Fruit fly (Drosophila melanogaster) whole organism, embryonic: ENCODE data around the gene Atox1.

Source experiments
- Adf1 ChIP-seq: fragments of 200-800 bp; sonication (Bioruptor generic); IDR thresholded peaks from 2 replicates; pipeline ENCODE4 v1.3.6; 2022; ENCODE audit warnings: missing biosample characterization, missing genetic modification characterization
- Awh ChIP-seq: fragments of 200-800 bp; sonication (Bioruptor generic); IDR thresholded peaks from 2 replicates; pipeline ENCODE4, ENCODE4 v1.3.6; 2022; ENCODE audit warnings: missing biosample characterization, missing genetic modification characterization
- Bdp1 ChIP-seq: fragments of 200-800 bp; sonication (Bioruptor generic); optimal IDR thresholded peaks from 3 replicates; lab custom pipeline; 2016; ENCODE audit warnings: missing biosample characterization, missing genetic modification characterization
- CG10462 ChIP-seq: fragments of 200-800 bp; sonication (Bioruptor generic); optimal IDR thresholded peaks from 2 replicates; lab custom pipeline; 2016; ENCODE audit warnings: missing biosample characterization, missing genetic modification characterization
- CG11456 ChIP-seq: fragments of 200-800 bp; sonication (Bioruptor generic); IDR thresholded peaks from 3 replicates; pipeline ENCODE4 v1.3.6; 2022; ENCODE audit warnings: missing biosample characterization, missing genetic modification characterization
- CG12104 ChIP-seq: fragments of 200-800 bp; sonication (Bioruptor generic); optimal IDR thresholded peaks from 3 replicates; lab custom pipeline; 2016; ENCODE audit warnings: missing biosample characterization, missing genetic modification characterization
- CG12155 ChIP-seq: fragments of 200-800 bp; sonication (Bioruptor generic); optimal IDR thresholded peaks from 3 replicates; lab custom pipeline; 2016; ENCODE audit warnings: missing biosample characterization, missing genetic modification characterization
- CG12942 ChIP-seq: fragments of 200-800 bp; sonication (Bioruptor generic); optimal IDR thresholded peaks from 3 replicates; lab custom pipeline; 2016; ENCODE audit warnings: missing biosample characterization, missing genetic modification characterization
- CG13287 ChIP-seq: fragments of 200-800 bp; sonication (Bioruptor generic); IDR thresholded peaks from 2 replicates; pipeline ENCODE4 v1.3.6; 2022; ENCODE audit warnings: missing biosample characterization, missing genetic modification characterization; ENCODE audit not compliant: partially characterized antibody
- CG14014 ChIP-seq: fragments of 200-800 bp; sonication (Bioruptor generic); IDR thresholded peaks from 2 replicates; pipeline ENCODE4 v1.3.6; 2022; ENCODE audit warnings: missing biosample characterization, missing genetic modification characterization
- CG16815 ChIP-seq: fragments of 200-800 bp; sonication (Bioruptor generic); optimal IDR thresholded peaks from 3 replicates; lab custom pipeline; 2017; ENCODE audit warnings: missing biosample characterization, mild to moderate bottlenecking, missing genetic modification characterization
- CG31388 ChIP-seq: fragments of 200-800 bp; sonication (Bioruptor generic); optimal IDR thresholded peaks from 2 replicates; lab custom pipeline; 2016; ENCODE audit warnings: missing biosample characterization, missing genetic modification characterization
- CG32772 ChIP-seq: fragments of 200-800 bp; sonication (Bioruptor generic); IDR thresholded peaks from 2 replicates; pipeline ENCODE4 v1.3.6; 2022; ENCODE audit warnings: missing biosample characterization, missing genetic modification characterization
- CG4854 ChIP-seq: fragments of 200-800 bp; sonication (Bioruptor generic); optimal IDR thresholded peaks from 2 replicates; lab custom pipeline; 2016; ENCODE audit warnings: missing biosample characterization, missing genetic modification characterization, inconsistent platforms
- CG6683 ChIP-seq: fragments of 200-800 bp; sonication (Bioruptor generic); optimal IDR thresholded peaks from 2 replicates; lab custom pipeline; 2017; ENCODE audit warnings: missing biosample characterization, mild to moderate bottlenecking, missing genetic modification characterization, missing genetic modification reagents
- CG7987 ChIP-seq: fragments of 200-800 bp; sonication (Bioruptor generic); optimal IDR thresholded peaks from 2 replicates; lab custom pipeline; 2018; ENCODE audit warnings: missing biosample characterization, mild to moderate bottlenecking, missing genetic modification characterization, moderate library complexity
- CG8290 ChIP-seq, 3 experiments: fragments of 200-800 bp; sonication (Bioruptor generic); optimal IDR thresholded peaks; 2 replicates each; lab custom pipeline; 2016 to 2019; ENCODE audit warnings: missing biosample characterization in 3 of 3, missing genetic modification characterization in 3 of 3, mild to moderate bottlenecking in 2 of 3, moderate library complexity in 1 of 3
- CG8765 ChIP-seq: fragments of 200-800 bp; sonication (Bioruptor generic); IDR thresholded peaks from 2 replicates; pipeline ENCODE4 v1.3.6; 2022; ENCODE audit warnings: missing biosample characterization, missing genetic modification characterization
- CG8924 ChIP-seq: fragments of 200-800 bp; optimal IDR thresholded peaks from 3 replicates; lab custom pipeline; 2019; ENCODE audit warnings: missing biosample characterization, mild to moderate bottlenecking, missing genetic modification characterization, moderate library complexity
- CrebB ChIP-seq: fragments of 200-800 bp; sonication (Bioruptor generic); optimal IDR thresholded peaks from 3 replicates; lab custom pipeline; 2018; ENCODE audit warnings: missing biosample characterization, mild to moderate bottlenecking, missing genetic modification characterization
- D19B ChIP-seq: fragments of 200-800 bp; sonication (Bioruptor generic); optimal IDR thresholded peaks from 2 replicates; lab custom pipeline; 2017; ENCODE audit warnings: missing biosample characterization, mild to moderate bottlenecking, missing genetic modification characterization
- Fer1 ChIP-seq: fragments of 200-800 bp; sonication (Bioruptor generic); optimal IDR thresholded peaks from 2 replicates; lab custom pipeline; 2017; ENCODE audit warnings: missing biosample characterization, mild to moderate bottlenecking, missing genetic modification characterization
- HLHmδ ChIP-seq: fragments of 200-800 bp; sonication (Bioruptor generic); optimal IDR thresholded peaks from 2 replicates; lab custom pipeline; 2018; ENCODE audit warnings: missing biosample characterization, mild to moderate bottlenecking, missing genetic modification characterization, moderate library complexity
- HmgZ ChIP-seq: fragments of 200-800 bp; sonication (Bioruptor generic); optimal IDR thresholded peaks from 2 replicates; lab custom pipeline; 2018; ENCODE audit warnings: missing biosample characterization, mild to moderate bottlenecking, missing genetic modification characterization
- Hmr ChIP-seq: fragments of 200-800 bp; sonication (Bioruptor generic); optimal IDR thresholded peaks from 3 replicates; lab custom pipeline; 2017; ENCODE audit warnings: mild to moderate bottlenecking, missing biosample characterization, missing genetic modification reagents, missing genetic modification characterization
- Hr51 ChIP-seq, 2 experiments: fragments of 200-800 bp; sonication (Bioruptor generic); optimal IDR thresholded peaks; 2 replicates in 1 of 2; 3 replicates in 1 of 2; lab custom pipeline; 2016 to 2018; ENCODE audit warnings: missing biosample characterization in 2 of 2, missing genetic modification characterization in 2 of 2, mild to moderate bottlenecking in 1 of 2, moderate library complexity in 1 of 2
- Oli ChIP-seq: fragments of 200-800 bp; sonication (Bioruptor generic); optimal IDR thresholded peaks from 2 replicates; lab custom pipeline; 2018; ENCODE audit warnings: missing biosample characterization, mild to moderate bottlenecking, missing genetic modification characterization, moderate library complexity
- PHDP ChIP-seq: fragments of 200-800 bp; sonication (Bioruptor generic); optimal IDR thresholded peaks from 3 replicates; lab custom pipeline; 2018; ENCODE audit warnings: missing biosample characterization, mild to moderate bottlenecking, missing genetic modification characterization, moderate library complexity
- Pdp1 ChIP-seq, 2 experiments: fragments of 200-800 bp; sonication (Bioruptor generic); optimal IDR thresholded peaks; 3 replicates each; lab custom pipeline; 2016; ENCODE audit warnings: missing biosample characterization in 2 of 2, missing genetic modification characterization in 2 of 2, mild to moderate bottlenecking in 1 of 2, moderate library complexity in 1 of 2
- Scr ChIP-seq: fragments of 200-800 bp; sonication (Bioruptor generic); IDR thresholded peaks from 2 replicates; pipeline ENCODE4 v1.3.6; 2022; ENCODE audit warnings: missing biosample characterization, missing genetic modification characterization; ENCODE audit not compliant: partially characterized antibody
- ab ChIP-seq: fragments of 200-800 bp; sonication (Bioruptor generic); optimal IDR thresholded peaks from 2 replicates; lab custom pipeline; 2016; ENCODE audit warnings: missing biosample characterization, missing genetic modification characterization
- cg ChIP-seq: fragments of 200-800 bp; sonication (Bioruptor generic); optimal IDR thresholded peaks from 3 replicates; lab custom pipeline; 2019; ENCODE audit warnings: missing biosample characterization, mild to moderate bottlenecking, missing genetic modification characterization, moderate library complexity
- croc ChIP-seq: fragments of 200-800 bp; sonication (Bioruptor generic); conservative IDR thresholded peaks from 3 replicates; pipeline ENCODE4 v1.3.6; 2022; ENCODE audit warnings: missing biosample characterization, missing genetic modification characterization
- cwo ChIP-seq: fragments of 200-800 bp; sonication (Bioruptor generic); optimal IDR thresholded peaks from 3 replicates; lab custom pipeline; 2017; ENCODE audit warnings: missing biosample characterization, missing genetic modification characterization, mild to moderate bottlenecking, moderate library complexity, missing genetic modification reagents
- ems ChIP-seq: fragments of 200-800 bp; sonication (Bioruptor generic); optimal IDR thresholded peaks from 3 replicates; lab custom pipeline; 2016; ENCODE audit warnings: missing biosample characterization, missing genetic modification characterization
- fu2 ChIP-seq: fragments of 200-800 bp; sonication (Bioruptor generic); optimal IDR thresholded peaks from 2 replicates; lab custom pipeline; 2016; ENCODE audit warnings: missing biosample characterization, missing genetic modification characterization
- gce ChIP-seq: fragments of 200-800 bp; sonication (Bioruptor generic); IDR thresholded peaks from 3 replicates; pipeline ENCODE4 v1.3.6; 2022; ENCODE audit warnings: missing biosample characterization, missing genetic modification characterization
- gfzf ChIP-seq: fragments of 200-800 bp; sonication (Bioruptor generic); optimal IDR thresholded peaks from 2 replicates; lab custom pipeline; 2016; ENCODE audit warnings: missing biosample characterization, mild to moderate bottlenecking, missing genetic modification characterization, moderate library complexity
- grn ChIP-seq: fragments of 200-800 bp; sonication (Bioruptor generic); optimal IDR thresholded peaks from 3 replicates; lab custom pipeline; 2017; ENCODE audit warnings: missing biosample characterization, missing genetic modification characterization
- jigr1 ChIP-seq: fragments of 200-800 bp; sonication (Bioruptor generic); IDR thresholded peaks from 3 replicates; pipeline ENCODE4 v1.3.6; 2022; ENCODE audit warnings: missing biosample characterization, missing genetic modification characterization
- klu ChIP-seq: fragments of 200-800 bp; sonication (Bioruptor generic); IDR thresholded peaks from 2 replicates; pipeline ENCODE4 v1.3.6; 2022; ENCODE audit warnings: missing biosample characterization, missing genetic modification characterization
- lov ChIP-seq, 2 experiments: fragments of 200-800 bp in 1 of 2; fragments of >200 bp in 1 of 2; sonication (Bioruptor generic) in 1 of 2; IDR thresholded peaks in 1 of 2; optimal IDR thresholded peaks in 1 of 2; 2 replicates in 1 of 2; 3 replicates in 1 of 2; pipeline versions ENCODE4 v1.3.6 to Lab custom; 2017 to 2022; ENCODE audit warnings: missing biosample characterization in 1 of 2, missing genetic modification characterization in 1 of 2
- pfk ChIP-seq: fragments of 200-800 bp; sonication (Bioruptor generic); optimal IDR thresholded peaks from 2 replicates; lab custom pipeline; 2018; ENCODE audit warnings: missing biosample characterization, mild to moderate bottlenecking, missing genetic modification characterization, moderate library complexity
- ranshi ChIP-seq: fragments of 200-800 bp; sonication (Bioruptor generic); IDR thresholded peaks from 2 replicates; pipeline ENCODE4 v1.3.6; 2022; ENCODE audit warnings: missing biosample characterization, missing genetic modification characterization
- rib ChIP-seq: fragments of 200-800 bp; sonication (Bioruptor generic); IDR thresholded peaks from 2 replicates; pipeline ENCODE4 v1.3.6; 2022; ENCODE audit warnings: missing biosample characterization, missing genetic modification characterization
- shn ChIP-seq: fragments of 200-800 bp; sonication (Bioruptor generic); optimal IDR thresholded peaks from 3 replicates; lab custom pipeline; 2016; ENCODE audit warnings: missing biosample characterization, missing genetic modification characterization
- sna ChIP-seq: fragments of 200-800 bp; sonication (Bioruptor generic); IDR thresholded peaks from 2 replicates; pipeline ENCODE4 v1.3.6; 2022; ENCODE audit warnings: missing biosample characterization, missing genetic modification characterization; ENCODE audit not compliant: partially characterized antibody
- so ChIP-seq: fragments of 200-800 bp; sonication (Bioruptor generic); IDR thresholded peaks from 3 replicates; pipeline ENCODE4 v1.3.6; 2022; ENCODE audit warnings: missing biosample characterization, missing genetic modification characterization
- tin ChIP-seq: fragments of 200-800 bp; sonication (Bioruptor generic); optimal IDR thresholded peaks from 3 replicates; lab custom pipeline; 2016; ENCODE audit warnings: missing biosample characterization, missing genetic modification characterization
- yki ChIP-seq: fragments of >200 bp; optimal IDR thresholded peaks from 3 replicates; lab custom pipeline; 2018

Atox1 gene

DNA sequence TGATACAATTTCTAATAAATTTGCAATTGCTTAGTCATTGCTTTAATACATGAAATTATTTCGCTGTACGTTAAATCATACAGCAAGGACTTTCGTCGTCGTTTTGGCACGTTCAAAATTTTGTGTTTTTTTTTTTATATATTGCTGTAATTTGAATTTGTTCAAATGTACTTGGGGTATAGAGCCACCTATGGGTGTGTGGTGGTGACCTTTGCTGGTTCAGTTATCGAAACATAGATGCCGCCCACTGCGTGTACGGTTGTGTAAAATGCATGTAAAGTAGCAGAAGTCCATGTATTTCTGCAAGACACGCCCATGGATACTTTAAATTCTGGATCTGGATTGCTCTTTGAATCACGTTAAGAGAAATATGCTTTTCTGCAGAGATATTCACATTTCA lies 36.5 kb upstream of the Atox1 start (continued):
- no peak for TF ChIP-seq CrebB (tag; lab: Kevin White, UChicago)
- TF ChIP-seq CG14014: 0 out of 2 replicates have a peak, but pooled peaks have one; percentile 42
- peak; percentile 35 for TF ChIP-seq CG12942
- peak; percentile 72 for TF ChIP-seq CG8290 (GFP tag; optimal IDR thresholded peaks at IDR 0.05; lab: Kevin White, UChicago)
- TF ChIP-seq CG8290 (tag; optimal IDR thresholded peaks at IDR 0.05; lab: Kevin White, UChicago): no peak
- no peak for TF ChIP-seq Oli (tag; lab: Kevin White, UChicago)
- TF ChIP-seq jigr1 (GFP tag; lab: Robert Waterston, UW): no peak
- TF ChIP-seq PHDP: no peak
- TF ChIP-seq gfzf (GFP tag; lab: Kevin White, UChicago): peak; percentile 1
- TF ChIP-seq fu2 (GFP tag; lab: Kevin White, UChicago): peak; percentile 27
- peak; percentile 33 for TF ChIP-seq CG16815 (GFP tag; lab: Kevin White, UChicago)
- no peak for TF ChIP-seq CG7987 (GFP tag; lab: Kevin White, UChicago)
- TF ChIP-seq croc (GFP tag; lab: Robert Waterston, UW): 0 out of 3 replicates have a peak, but pooled peaks have one; percentile 18
- no peak for TF ChIP-seq Bdp1 (GFP tag; lab: Kevin White, UChicago)
- TF ChIP-seq so (GFP tag; lab: Robert Waterston, UW): no peak
- no peak for TF ChIP-seq sna (GFP tag; lab: Robert Waterston, UW)
- peak; percentile 63; the same call in 1 of the 2 replicates for TF ChIP-seq CG32772
- no peak for TF ChIP-seq cwo (GFP tag; lab: Kevin White, UChicago)
- TF ChIP-seq cg (GFP tag; lab: Kevin White, UChicago): no peak
- TF ChIP-seq CG10462 (GFP tag; lab: Kevin White, UChicago): no peak
- TF ChIP-seq pfk: no peak
- peak; percentile 39; the same call in 1 of the 2 replicates for TF ChIP-seq CG13287
- TF ChIP-seq Scr (GFP tag; lab: Robert Waterston, UW): no peak
- TF ChIP-seq D19B (GFP tag; lab: Kevin White, UChicago): no peak
- TF ChIP-seq Adf1 (GFP tag; lab: Robert Waterston, UW): peak; percentile 30; the same call in 1 of the 2 replicates
- peak; percentile 49 for TF ChIP-seq CG12155 (GFP tag; lab: Kevin White, UChicago)
- TF ChIP-seq gce (GFP tag; lab: Robert Waterston, UW): peak; percentile 4; the same call in 1 of the 3 replicates
- peak; percentile 62 for TF ChIP-seq yki (lab: Kevin White, UChicago)
- TF ChIP-seq klu (GFP tag; lab: Robert Waterston, UW): no peak
- TF ChIP-seq Hmr (GFP tag; lab: Kevin White, UChicago): peak; percentile 52
- TF ChIP-seq CG8765 (GFP tag; lab: Robert Waterston, UW): peak; percentile 45; the same call in 1 of the 2 replicates
- no peak for TF ChIP-seq CG12104 (GFP tag; lab: Kevin White, UChicago)
- TF ChIP-seq tin (GFP tag; lab: Kevin White, UChicago): peak; percentile 72
- TF ChIP-seq ems (GFP tag; lab: Kevin White, UChicago): peak; percentile 18
- TF ChIP-seq CG31388 (GFP tag; lab: Kevin White, UChicago): peak; percentile 16
- TF ChIP-seq rib: peak; percentile 34; the same call in 1 of the 2 replicates
- peak; percentile 69 for TF ChIP-seq ranshi (GFP tag; lab: Robert Waterston, UW)
- TF ChIP-seq CG6683 (GFP tag; lab: Kevin White, UChicago): no peak
- peak; percentile 44 for TF ChIP-seq HLHmδ (GFP tag; lab: Kevin White, UChicago)
- TF ChIP-seq Awh: no peak
- TF ChIP-seq lov (optimal IDR thresholded peaks at IDR 0.05; lab: Kevin White, UChicago): no peak
- no peak for TF ChIP-seq lov (GFP tag; IDR thresholded peaks at IDR 0.05; lab: Robert Waterston, UW)
- TF ChIP-seq CG8924: no peak
- peak; percentile 62 for TF ChIP-seq shn (GFP tag; lab: Kevin White, UChicago)
- no peak for TF ChIP-seq Fer1 (GFP tag; lab: Kevin White, UChicago)
- peak; percentile 16 for TF ChIP-seq CG4854 (GFP tag; lab: Kevin White, UChicago)
- TF ChIP-seq HmgZ (tag; lab: Kevin White, UChicago): peak; percentile 65
- no peak for TF ChIP-seq ab (GFP tag; lab: Kevin White, UChicago)
- peak in 1 of 2 experiments; percentile 16 for TF ChIP-seq Hr51 (GFP tag; optimal IDR thresholded peaks at IDR 0.05; lab: Kevin White, UChicago)
- peak; percentile 93 for TF ChIP-seq CG11456 (GFP tag; lab: Robert Waterston, UW)
- no peak for TF ChIP-seq grn (GFP tag; lab: Kevin White, UChicago)
- TF ChIP-seq Pdp1 (GFP tag; optimal IDR thresholded peaks at IDR 0.05; lab: Kevin White, UChicago): peak in 1 of 2 experiments; percentile 70
